Fruit fly (Drosophila melanogaster) whole organism, embryonic: ENCODE measurements around the gene TTLL15.

Experiments
- Bgb ChIP-seq: fragments of 200-800 bp; sonication (Bioruptor generic); IDR thresholded peaks from 2 replicates; pipeline ENCODE4 v1.3.6; 2022; ENCODE audit warnings: missing biosample characterization, missing genetic modification characterization; ENCODE audit not compliant: partially characterized antibody
- BtbVII ChIP-seq: fragments of 200-800 bp; sonication (Bioruptor generic); optimal IDR thresholded peaks from 3 replicates; lab custom pipeline; 2017; ENCODE audit warnings: missing biosample characterization, mild to moderate bottlenecking, missing genetic modification characterization
- CG10979 ChIP-seq: fragments of 200-800 bp; sonication (Bioruptor generic); optimal IDR thresholded peaks from 2 replicates; lab custom pipeline; 2018; ENCODE audit warnings: missing biosample characterization, mild to moderate bottlenecking, missing genetic modification characterization, moderate library complexity
- CG11093 ChIP-seq: fragments of 200-800 bp; sonication (Bioruptor generic); IDR thresholded peaks from 3 replicates; pipeline ENCODE4 v1.3.6; 2022; ENCODE audit warnings: missing biosample characterization, missing genetic modification characterization
- CG12299 ChIP-seq: fragments of 200-800 bp; sonication (Bioruptor generic); optimal IDR thresholded peaks from 2 replicates; lab custom pipeline; 2018; ENCODE audit warnings: missing biosample characterization, mild to moderate bottlenecking, missing genetic modification characterization
- CG13894 ChIP-seq: fragments of 200-800 bp; sonication (Bioruptor generic); optimal IDR thresholded peaks from 3 replicates; lab custom pipeline; 2018; ENCODE audit warnings: missing biosample characterization, mild to moderate bottlenecking, missing genetic modification characterization, moderate library complexity
- CG1603 ChIP-seq: fragments of 200-800 bp; sonication (Bioruptor generic); optimal IDR thresholded peaks from 2 replicates; lab custom pipeline; 2019; ENCODE audit warnings: missing biosample characterization, mild to moderate bottlenecking, missing genetic modification characterization, moderate library complexity
- CG17328 ChIP-seq: fragments of 200-800 bp; sonication (Bioruptor generic); IDR thresholded peaks from 2 replicates; pipeline ENCODE4 v1.3.6; 2022; ENCODE audit warnings: missing biosample characterization, missing genetic modification characterization
- CG17385 ChIP-seq: fragments of 200-800 bp; sonication (Bioruptor generic); optimal IDR thresholded peaks from 3 replicates; lab custom pipeline; 2018; ENCODE audit warnings: missing biosample characterization, mild to moderate bottlenecking, missing genetic modification characterization
- CG18599 ChIP-seq: fragments of 200-800 bp; sonication (Bioruptor generic); optimal IDR thresholded peaks from 3 replicates; lab custom pipeline; 2017; ENCODE audit warnings: missing biosample characterization, missing genetic modification characterization, mild to moderate bottlenecking, moderate library complexity, missing genetic modification reagents
- CG30020 ChIP-seq: fragments of 200-800 bp; optimal IDR thresholded peaks from 2 replicates; lab custom pipeline; 2019; ENCODE audit warnings: missing biosample characterization, mild to moderate bottlenecking, missing genetic modification characterization, moderate library complexity
- CG6272 ChIP-seq: fragments of 200-800 bp; sonication (Bioruptor generic); IDR thresholded peaks from 2 replicates; pipeline ENCODE4 v1.3.6; 2022; ENCODE audit warnings: missing biosample characterization, missing genetic modification characterization
- CG6654 ChIP-seq: fragments of 200-800 bp; sonication (Bioruptor generic); optimal IDR thresholded peaks from 2 replicates; lab custom pipeline; 2017; ENCODE audit warnings: missing biosample characterization, mild to moderate bottlenecking, missing genetic modification characterization
- CG6765 ChIP-seq: fragments of 200-800 bp; sonication (Bioruptor generic); optimal IDR thresholded peaks from 3 replicates; lab custom pipeline; 2017; ENCODE audit warnings: missing biosample characterization, mild to moderate bottlenecking, missing genetic modification characterization
- CG8478 ChIP-seq: fragments of >200 bp; optimal IDR thresholded peaks from 2 replicates; lab custom pipeline; 2018
- CG8944 ChIP-seq: fragments of 200-800 bp; sonication (Bioruptor generic); optimal IDR thresholded peaks from 3 replicates; lab custom pipeline; 2016; ENCODE audit warnings: missing biosample characterization, missing genetic modification characterization
- CG9215 ChIP-seq: fragments of 200-800 bp; sonication (Bioruptor generic); IDR thresholded peaks from 2 replicates; pipeline ENCODE4 v1.3.6; 2022; ENCODE audit warnings: missing biosample characterization, missing genetic modification characterization
- CTCF ChIP-seq: fragments of 200-800 bp; sonication (Bioruptor generic); optimal IDR thresholded peaks from 2 replicates; lab custom pipeline; 2017; ENCODE audit warnings: missing biosample characterization, mild to moderate bottlenecking, missing genetic modification characterization, moderate library complexity
- Chrac-16 ChIP-seq: fragments of 200-800 bp; sonication (Bioruptor generic); optimal IDR thresholded peaks from 3 replicates; lab custom pipeline; 2016; ENCODE audit warnings: missing biosample characterization, missing genetic modification characterization
- CrebB ChIP-seq: fragments of 200-800 bp; sonication (Bioruptor generic); optimal IDR thresholded peaks from 3 replicates; lab custom pipeline; 2018; ENCODE audit warnings: missing biosample characterization, mild to moderate bottlenecking, missing genetic modification characterization
- D ChIP-seq, 2 experiments: fragments of 200-800 bp in 1 of 2; fragments of >200 bp in 1 of 2; sonication (Bioruptor generic) in 1 of 2; optimal IDR thresholded peaks; 2 replicates in 1 of 2; 3 replicates in 1 of 2; lab custom pipeline; 2017; ENCODE audit warnings: mild to moderate bottlenecking in 1 of 2, missing biosample characterization in 1 of 2, missing genetic modification characterization in 1 of 2, missing genetic modification reagents in 1 of 2
- D19B ChIP-seq: fragments of 200-800 bp; sonication (Bioruptor generic); optimal IDR thresholded peaks from 2 replicates; lab custom pipeline; 2017; ENCODE audit warnings: missing biosample characterization, mild to moderate bottlenecking, missing genetic modification characterization
- Dip3 ChIP-seq: fragments of 200-800 bp; sonication (Bioruptor generic); optimal IDR thresholded peaks from 3 replicates; lab custom pipeline; 2016; ENCODE audit warnings: missing biosample characterization, missing genetic modification characterization
- Dp ChIP-seq: fragments of 200-800 bp; sonication (Bioruptor generic); optimal IDR thresholded peaks from 2 replicates; lab custom pipeline; 2018; ENCODE audit warnings: missing biosample characterization, mild to moderate bottlenecking, missing genetic modification characterization, moderate library complexity
- Gug ChIP-seq: fragments of 200-800 bp; sonication (Bioruptor generic); IDR thresholded peaks from 4 replicates; pipeline ENCODE4 v1.3.6; 2022; ENCODE audit warnings: missing biosample characterization, missing genetic modification characterization
- HLHmδ ChIP-seq: fragments of 200-800 bp; sonication (Bioruptor generic); optimal IDR thresholded peaks from 2 replicates; lab custom pipeline; 2018; ENCODE audit warnings: missing biosample characterization, mild to moderate bottlenecking, missing genetic modification characterization, moderate library complexity
- Hmx ChIP-seq: fragments of 200-800 bp; sonication (Bioruptor generic); optimal IDR thresholded peaks from 2 replicates; lab custom pipeline; 2016; ENCODE audit warnings: missing biosample characterization, missing genetic modification characterization
- Lpt ChIP-seq: fragments of >200 bp; optimal IDR thresholded peaks from 2 replicates; lab custom pipeline; 2018; ENCODE audit warnings: missing biosample characterization, missing genetic modification characterization
- Med ChIP-seq: fragments of 200-800 bp; sonication (Bioruptor generic); peaks from one replicate; lab custom pipeline; 2016; ENCODE audit warnings: missing biosample characterization, missing genetic modification characterization, mild to moderate bottlenecking, inconsistent platforms, moderate library complexity
- Mrtf ChIP-seq: fragments of 200-800 bp; sonication (Bioruptor generic); IDR thresholded peaks from 3 replicates; pipeline ENCODE4 v1.3.6; 2022; ENCODE audit warnings: missing biosample characterization, missing genetic modification characterization
- NC2α ChIP-seq: fragments of 200-800 bp; sonication (Bioruptor generic); optimal IDR thresholded peaks from 2 replicates; lab custom pipeline; 2016; ENCODE audit warnings: missing biosample characterization, missing genetic modification characterization
- Rfx ChIP-seq: fragments of 200-800 bp; sonication (Bioruptor generic); IDR thresholded peaks from 2 replicates; pipeline ENCODE4 v1.3.6; 2022; ENCODE audit warnings: missing biosample characterization, missing genetic modification characterization
- Sin3A ChIP-seq: fragments of >200 bp; optimal IDR thresholded peaks from 2 replicates; lab custom pipeline; 2018
- Sry-β ChIP-seq: fragments of 200-800 bp; sonication (Bioruptor generic); optimal IDR thresholded peaks from 2 replicates; lab custom pipeline; 2018; ENCODE audit warnings: missing biosample characterization, mild to moderate bottlenecking, missing genetic modification characterization, moderate library complexity
- TFAM ChIP-seq: fragments of 200-800 bp; sonication (Bioruptor generic); optimal IDR thresholded peaks from 2 replicates; lab custom pipeline; 2017; ENCODE audit warnings: missing biosample characterization, missing genetic modification characterization, inconsistent platforms
- Trl ChIP-seq, 3 experiments: fragments of >200 bp in 2 of 3; fragments of 200-800 bp in 1 of 3; sonication (Bioruptor generic) in 1 of 3; optimal IDR thresholded peaks; 2 replicates in 1 of 3; 3 replicates in 2 of 3; lab custom pipeline; 2016 to 2017; ENCODE audit warnings: missing biosample characterization in 1 of 3, missing genetic modification characterization in 1 of 3
- Xrp1 ChIP-seq: fragments of 200-800 bp; sonication (Bioruptor generic); IDR thresholded peaks from 2 replicates; pipeline ENCODE4 v1.3.6; 2022; ENCODE audit warnings: missing biosample characterization, missing genetic modification characterization
- ac ChIP-seq: fragments of 200-800 bp; sonication (Bioruptor generic); optimal IDR thresholded peaks from 3 replicates; lab custom pipeline; 2017; ENCODE audit warnings: missing biosample characterization, mild to moderate bottlenecking, missing genetic modification characterization
- ase ChIP-seq: fragments of 200-800 bp; sonication (Bioruptor generic); IDR thresholded peaks from 3 replicates; pipeline ENCODE4 v1.3.6; 2022; ENCODE audit warnings: missing biosample characterization, missing genetic modification characterization
- exex ChIP-seq: fragments of 200-800 bp; sonication (Bioruptor generic); optimal IDR thresholded peaks from 4 replicates; lab custom pipeline; 2018; ENCODE audit warnings: missing biosample characterization, mild to moderate bottlenecking, missing genetic modification characterization, moderate library complexity
- gce ChIP-seq: fragments of 200-800 bp; sonication (Bioruptor generic); IDR thresholded peaks from 3 replicates; pipeline ENCODE4 v1.3.6; 2022; ENCODE audit warnings: missing biosample characterization, missing genetic modification characterization
- gem ChIP-seq: fragments of 200-800 bp; sonication (Bioruptor generic); optimal IDR thresholded peaks from 2 replicates; lab custom pipeline; 2019; ENCODE audit warnings: missing biosample characterization, mild to moderate bottlenecking, missing genetic modification characterization, moderate library complexity
- lov ChIP-seq, 2 experiments: fragments of 200-800 bp in 1 of 2; fragments of >200 bp in 1 of 2; sonication (Bioruptor generic) in 1 of 2; IDR thresholded peaks in 1 of 2; optimal IDR thresholded peaks in 1 of 2; 2 replicates in 1 of 2; 3 replicates in 1 of 2; pipeline versions ENCODE4 v1.3.6 to Lab custom; 2017 to 2022; ENCODE audit warnings: missing biosample characterization in 1 of 2, missing genetic modification characterization in 1 of 2
- otp ChIP-seq: fragments of 200-800 bp; sonication (Bioruptor generic); IDR thresholded peaks from 3 replicates; pipeline ENCODE4, ENCODE4 v1.3.6; 2022; ENCODE audit warnings: missing biosample characterization, missing genetic modification characterization
- pho ChIP-seq: fragments of 200-800 bp; sonication (Bioruptor generic); optimal IDR thresholded peaks from 2 replicates; lab custom pipeline; 2016; ENCODE audit warnings: missing biosample characterization, missing genetic modification characterization
- rib ChIP-seq: fragments of 200-800 bp; sonication (Bioruptor generic); IDR thresholded peaks from 2 replicates; pipeline ENCODE4 v1.3.6; 2022; ENCODE audit warnings: missing biosample characterization, missing genetic modification characterization
- scrt ChIP-seq: fragments of 200-800 bp; sonication (Bioruptor generic); optimal IDR thresholded peaks from 2 replicates; lab custom pipeline; 2018; ENCODE audit warnings: missing biosample characterization, mild to moderate bottlenecking, missing genetic modification characterization, moderate library complexity
- sd ChIP-seq: fragments of 200-800 bp; sonication (Bioruptor generic); optimal IDR thresholded peaks from 3 replicates; lab custom pipeline; 2018; ENCODE audit warnings: missing biosample characterization, mild to moderate bottlenecking, missing genetic modification characterization, moderate library complexity
- sens-2 ChIP-seq: fragments of 200-800 bp; sonication (Bioruptor generic); IDR thresholded peaks from 2 replicates; pipeline ENCODE4 v1.3.6; 2022; ENCODE audit warnings: missing biosample characterization, missing genetic modification characterization
- sob ChIP-seq: fragments of 200-800 bp; sonication (Bioruptor generic); IDR thresholded peaks from 2 replicates; pipeline ENCODE4 v1.3.6; 2022; ENCODE audit warnings: missing biosample characterization, missing genetic modification characterization
- tgo ChIP-seq: fragments of 200-800 bp; sonication (Bioruptor generic); IDR thresholded peaks from 3 replicates; pipeline ENCODE4 v1.3.6; 2022; ENCODE audit warnings: missing biosample characterization, missing genetic modification characterization
- twi ChIP-seq: fragments of 200-800 bp; optimal IDR thresholded peaks from 2 replicates; lab custom pipeline; 2019; ENCODE audit warnings: missing biosample characterization, mild to moderate bottlenecking, missing genetic modification characterization, moderate library complexity

The TTLL15 gene

dm6 chr3R:10849515-10849973, 34.5 kb downstream of the TTLL15 start, which contains the start of gene CG42394 (continued):
- TF ChIP-seq otp (GFP tag; lab: Robert Waterston, UW) (peak; percentile 93), CG6272 (GFP tag; lab: Robert Waterston, UW) (peak; percentile 88), ase (peak; percentile 91), BtbVII (GFP tag; lab: Kevin White, UChicago) (peak; percentile 97), TFAM (GFP tag; lab: Kevin White, UChicago) (peak; percentile 64), Dip3 (GFP tag; lab: Kevin White, UChicago) (peak; percentile 64), Bgb (GFP tag; lab: Robert Waterston, UW) (peak; percentile 30; the same call in 1 of the 2 replicates), Rfx (peak; percentile 93), Dp (GFP tag; lab: Kevin White, UChicago) (peak; percentile 5), CG6654 (peak; percentile 89), CG30020 (tag; lab: Kevin White, UChicago) (peak; percentile 76), CG6765 (peak; percentile 92), CG8944 (GFP tag; lab: Kevin White, UChicago) (peak; percentile 16), exex (peak; percentile 78), rib (GFP tag; lab: Robert Waterston, UW) (peak; percentile 90), Lpt (GFP tag; lab: Kevin White, UChicago) (no peak), Chrac-16 (GFP tag; lab: Kevin White, UChicago) (peak; percentile 88), lov (optimal IDR thresholded peaks at IDR 0.05; lab: Kevin White, UChicago) (no peak), lov (GFP tag; IDR thresholded peaks at IDR 0.05; lab: Robert Waterston, UW) (peak; percentile 90), Xrp1 (peak; percentile 98), CG17385 (peak; percentile 88), CG18599 (GFP tag; lab: Kevin White, UChicago) (peak; percentile 98), CG12299 (peak; percentile 91), D (optimal IDR thresholded peaks at IDR 0.05; lab: Kevin White, UChicago) (no peak), D (GFP tag; optimal IDR thresholded peaks at IDR 0.05; lab: Kevin White, UChicago) (peak; percentile 96), CG9215 (peak; percentile 83), Mrtf (GFP tag; lab: Robert Waterston, UW) (peak; percentile 87), CG11093 (GFP tag; lab: Robert Waterston, UW) (peak; percentile 87), Hmx (GFP tag; lab: Kevin White, UChicago) (no peak), Sry-β (GFP tag; lab: Kevin White, UChicago) (peak; percentile 68), sob (GFP tag; lab: Robert Waterston, UW) (peak; percentile 95), gem (tag; lab: Kevin White, UChicago) (peak; percentile 98), twi (tag; lab: Kevin White, UChicago) (peak; percentile 87), Trl (optimal IDR thresholded peaks at IDR 0.05; lab: Kevin White, UChicago) (no peak), Trl (GFP tag; optimal IDR thresholded peaks at IDR 0.05; lab: Kevin White, UChicago) (peak; percentile 70), CG8478 (lab: Kevin White, UChicago) (no peak), tgo (GFP tag; lab: Robert Waterston, UW) (peak; percentile 93), scrt (peak; percentile 90), CG13894 (tag; lab: Kevin White, UChicago) (peak; percentile 86)

- TF ChIP-seq Med (GFP tag; lab: Kevin White, UChicago) (peak; percentile 77), sd (peak; percentile 46), CG17328 (no peak), pho (GFP tag; lab: Kevin White, UChicago) (no peak), NC2α (no peak), CG10979 (tag; lab: Kevin White, UChicago) (no peak), HLHmδ (GFP tag; lab: Kevin White, UChicago) (no peak), sens-2 (GFP tag; lab: Robert Waterston, UW) (no peak), CTCF (GFP tag; lab: Kevin White, UChicago) (no peak), D19B (GFP tag; lab: Kevin White, UChicago) (no peak), CG1603 (tag; lab: Kevin White, UChicago) (no peak), CrebB (tag; lab: Kevin White, UChicago) (no peak), Gug (no peak), Sin3A (lab: Kevin White, UChicago) (no peak), gce (GFP tag; lab: Robert Waterston, UW) (no peak), ac (GFP tag; lab: Kevin White, UChicago) (no peak), tgo (GFP tag; lab: Robert Waterston, UW) (no peak), BtbVII (GFP tag; lab: Kevin White, UChicago) (no peak)
These were observed 35.5 kb downstream of the TTLL15 start for dm6 chr3R:10850636-10851035.
